Fruit fly (Drosophila melanogaster) whole organism, embryonic: ENCODE results near the gene CG33947.

Experiments
- B-H2 ChIP-seq: fragments of 200-800 bp; sonication (Bioruptor generic); optimal IDR thresholded peaks from 2 replicates; lab custom pipeline; 2018; ENCODE audit warnings: missing biosample characterization, mild to moderate bottlenecking, missing genetic modification characterization
- CG10209 ChIP-seq: fragments of 200-800 bp; sonication (Bioruptor generic); optimal IDR thresholded peaks from 3 replicates; lab custom pipeline; 2017; ENCODE audit warnings: missing biosample characterization, mild to moderate bottlenecking, missing genetic modification characterization, missing genetic modification reagents
- CG10431 ChIP-seq: fragments of 200-800 bp; sonication (Bioruptor generic); optimal IDR thresholded peaks from 3 replicates; lab custom pipeline; 2018; ENCODE audit warnings: missing biosample characterization, mild to moderate bottlenecking, missing genetic modification characterization
- CG10543 ChIP-seq: fragments of 200-800 bp; sonication (Bioruptor generic); optimal IDR thresholded peaks from 3 replicates; lab custom pipeline; 2017; ENCODE audit warnings: missing biosample characterization, mild to moderate bottlenecking, missing genetic modification characterization, moderate library complexity
- CG12071 ChIP-seq: fragments of 200-800 bp; sonication (Bioruptor generic); optimal IDR thresholded peaks from 3 replicates; lab custom pipeline; 2018; ENCODE audit warnings: missing biosample characterization, mild to moderate bottlenecking, missing genetic modification characterization
- CG1233 ChIP-seq: fragments of 200-800 bp; sonication (Bioruptor generic); optimal IDR thresholded peaks from 4 replicates; lab custom pipeline; 2018; ENCODE audit warnings: missing biosample characterization, mild to moderate bottlenecking, missing genetic modification characterization
- CG12769 ChIP-seq: fragments of 200-800 bp; sonication (Bioruptor generic); optimal IDR thresholded peaks from 2 replicates; lab custom pipeline; 2019; ENCODE audit warnings: missing biosample characterization, mild to moderate bottlenecking, missing genetic modification characterization, moderate library complexity
- CG13894 ChIP-seq: fragments of 200-800 bp; sonication (Bioruptor generic); optimal IDR thresholded peaks from 3 replicates; lab custom pipeline; 2018; ENCODE audit warnings: missing biosample characterization, mild to moderate bottlenecking, missing genetic modification characterization, moderate library complexity
- CG14014 ChIP-seq: fragments of 200-800 bp; sonication (Bioruptor generic); IDR thresholded peaks from 2 replicates; pipeline ENCODE4 v1.3.6; 2022; ENCODE audit warnings: missing biosample characterization, missing genetic modification characterization
- CG14050 ChIP-seq: fragments of 200-800 bp; sonication (Bioruptor generic); IDR thresholded peaks from 3 replicates; pipeline ENCODE4 v1.3.6; 2022; ENCODE audit warnings: missing biosample characterization, missing genetic modification characterization
- CG15514 ChIP-seq: fragments of 200-800 bp; sonication (Bioruptor generic); optimal IDR thresholded peaks from 3 replicates; lab custom pipeline; 2017; ENCODE audit warnings: missing biosample characterization, missing genetic modification characterization, mild to moderate bottlenecking, moderate library complexity, missing genetic modification reagents
- CG16813 ChIP-seq: fragments of 200-800 bp; sonication (Bioruptor generic); IDR thresholded peaks from 3 replicates; pipeline ENCODE4 v1.3.6; 2022; ENCODE audit warnings: missing biosample characterization, missing genetic modification characterization; ENCODE audit not compliant: partially characterized antibody
- CG17359 ChIP-seq: fragments of 200-800 bp; sonication (Bioruptor generic); optimal IDR thresholded peaks from 3 replicates; lab custom pipeline; 2018; ENCODE audit warnings: missing biosample characterization, mild to moderate bottlenecking, missing genetic modification characterization, moderate library complexity
- CG17568 ChIP-seq: fragments of 200-800 bp; sonication (Bioruptor generic); optimal IDR thresholded peaks from 2 replicates; lab custom pipeline; 2018; ENCODE audit warnings: missing biosample characterization, mild to moderate bottlenecking, missing genetic modification characterization, moderate library complexity
- CG31365 ChIP-seq: fragments of 200-800 bp; sonication (Bioruptor generic); optimal IDR thresholded peaks from 2 replicates; lab custom pipeline; 2018; ENCODE audit warnings: missing biosample characterization, mild to moderate bottlenecking, missing genetic modification characterization
- CG3163 ChIP-seq: fragments of 200-800 bp; sonication (Bioruptor generic); optimal IDR thresholded peaks from 3 replicates; lab custom pipeline; 2016; ENCODE audit warnings: missing biosample characterization, missing genetic modification characterization
- CG34376 ChIP-seq: fragments of 200-800 bp; sonication (Bioruptor generic); optimal IDR thresholded peaks from 2 replicates; lab custom pipeline; 2018; ENCODE audit warnings: missing biosample characterization, mild to moderate bottlenecking, missing genetic modification characterization
- CG6683 ChIP-seq: fragments of 200-800 bp; sonication (Bioruptor generic); optimal IDR thresholded peaks from 2 replicates; lab custom pipeline; 2017; ENCODE audit warnings: missing biosample characterization, mild to moderate bottlenecking, missing genetic modification characterization, missing genetic modification reagents
- CG6854 ChIP-seq: fragments of 200-800 bp; sonication (Bioruptor generic); optimal IDR thresholded peaks from 3 replicates; lab custom pipeline; 2017; ENCODE audit warnings: missing biosample characterization, mild to moderate bottlenecking, missing genetic modification characterization
- CG7839 ChIP-seq: fragments of 200-800 bp; sonication (Bioruptor generic); optimal IDR thresholded peaks from 3 replicates; lab custom pipeline; 2018; ENCODE audit warnings: missing biosample characterization, mild to moderate bottlenecking, missing genetic modification characterization, moderate library complexity
- CG7987 ChIP-seq: fragments of 200-800 bp; sonication (Bioruptor generic); optimal IDR thresholded peaks from 2 replicates; lab custom pipeline; 2018; ENCODE audit warnings: missing biosample characterization, mild to moderate bottlenecking, missing genetic modification characterization, moderate library complexity
- CG8290 ChIP-seq, 3 experiments: fragments of 200-800 bp; sonication (Bioruptor generic); optimal IDR thresholded peaks; 2 replicates each; lab custom pipeline; 2016 to 2019; ENCODE audit warnings: missing biosample characterization in 3 of 3, missing genetic modification characterization in 3 of 3, mild to moderate bottlenecking in 2 of 3, moderate library complexity in 1 of 3
- CG9437 ChIP-seq: fragments of 200-800 bp; sonication (Bioruptor generic); optimal IDR thresholded peaks from 2 replicates; lab custom pipeline; 2018; ENCODE audit warnings: missing biosample characterization, mild to moderate bottlenecking, missing genetic modification characterization
- Ets97D ChIP-seq: fragments of 200-800 bp; sonication (Bioruptor generic); optimal IDR thresholded peaks from 3 replicates; lab custom pipeline; 2016; ENCODE audit warnings: missing biosample characterization, missing genetic modification characterization
- HHEX ChIP-seq: fragments of 200-800 bp; sonication (Bioruptor generic); optimal IDR thresholded peaks from 3 replicates; lab custom pipeline; 2017; ENCODE audit warnings: missing biosample characterization, mild to moderate bottlenecking, missing genetic modification characterization, missing genetic modification reagents
- HmgZ ChIP-seq: fragments of 200-800 bp; sonication (Bioruptor generic); optimal IDR thresholded peaks from 2 replicates; lab custom pipeline; 2018; ENCODE audit warnings: missing biosample characterization, mild to moderate bottlenecking, missing genetic modification characterization
- Jarid2 ChIP-seq: fragments of 200-800 bp; sonication (Bioruptor generic); optimal IDR thresholded peaks from 3 replicates; lab custom pipeline; 2017; ENCODE audit warnings: mild to moderate bottlenecking, missing biosample characterization, missing genetic modification reagents, missing genetic modification characterization
- MTF-1 ChIP-seq: fragments of 200-800 bp; sonication (Bioruptor generic); optimal IDR thresholded peaks from 2 replicates; lab custom pipeline; 2018; ENCODE audit warnings: missing biosample characterization, mild to moderate bottlenecking, missing genetic modification characterization, borderline replicate concordance
- Med ChIP-seq: fragments of 200-800 bp; sonication (Bioruptor generic); peaks from one replicate; lab custom pipeline; 2016; ENCODE audit warnings: missing biosample characterization, missing genetic modification characterization, mild to moderate bottlenecking, inconsistent platforms, moderate library complexity
- PHDP ChIP-seq: fragments of 200-800 bp; sonication (Bioruptor generic); optimal IDR thresholded peaks from 3 replicates; lab custom pipeline; 2018; ENCODE audit warnings: missing biosample characterization, mild to moderate bottlenecking, missing genetic modification characterization, moderate library complexity
- Rfx ChIP-seq: fragments of 200-800 bp; sonication (Bioruptor generic); IDR thresholded peaks from 2 replicates; pipeline ENCODE4 v1.3.6; 2022; ENCODE audit warnings: missing biosample characterization, missing genetic modification characterization
- Sry-β ChIP-seq: fragments of 200-800 bp; sonication (Bioruptor generic); optimal IDR thresholded peaks from 2 replicates; lab custom pipeline; 2018; ENCODE audit warnings: missing biosample characterization, mild to moderate bottlenecking, missing genetic modification characterization, moderate library complexity
- al ChIP-seq: fragments of 200-800 bp; sonication (Bioruptor generic); IDR thresholded peaks from 2 replicates; pipeline ENCODE4 v1.3.6; 2022; ENCODE audit warnings: missing biosample characterization, missing genetic modification characterization
- aop ChIP-seq: fragments of 200-800 bp; sonication (Bioruptor generic); IDR thresholded peaks from 2 replicates; pipeline ENCODE4 v1.3.6; 2022; ENCODE audit warnings: missing biosample characterization, missing genetic modification characterization
- caup ChIP-seq: fragments of 200-800 bp; sonication (Bioruptor generic); optimal IDR thresholded peaks from 3 replicates; lab custom pipeline; 2017; ENCODE audit warnings: missing biosample characterization, mild to moderate bottlenecking, missing genetic modification characterization, moderate library complexity; ENCODE audit not compliant: severe bottlenecking
- dmrt99B ChIP-seq: fragments of 200-800 bp; sonication (Bioruptor generic); optimal IDR thresholded peaks from 2 replicates; lab custom pipeline; 2018; ENCODE audit warnings: missing biosample characterization, mild to moderate bottlenecking, missing genetic modification characterization, moderate library complexity
- dpn ChIP-seq, 2 experiments: fragments of 200-800 bp; sonication (Bioruptor generic); optimal IDR thresholded peaks; 3 replicates each; lab custom pipeline; 2016; ENCODE audit warnings: missing biosample characterization in 2 of 2, missing genetic modification characterization in 2 of 2
- eyg ChIP-seq: fragments of 200-800 bp; sonication (Bioruptor generic); optimal IDR thresholded peaks from 3 replicates; lab custom pipeline; 2016; ENCODE audit warnings: missing biosample characterization, missing genetic modification characterization
- fd3F ChIP-seq: fragments of 200-800 bp; sonication (Bioruptor generic); optimal IDR thresholded peaks from 2 replicates; lab custom pipeline; 2018; ENCODE audit warnings: missing biosample characterization, mild to moderate bottlenecking, missing genetic modification characterization, moderate library complexity
- grau ChIP-seq: fragments of 200-800 bp; optimal IDR thresholded peaks from 3 replicates; lab custom pipeline; 2019; ENCODE audit warnings: missing biosample characterization, mild to moderate bottlenecking, missing genetic modification characterization, moderate library complexity
- lab ChIP-seq: fragments of 200-800 bp; sonication (Bioruptor generic); optimal IDR thresholded peaks from 3 replicates; lab custom pipeline; 2017; ENCODE audit warnings: missing biosample characterization, missing genetic modification characterization, mild to moderate bottlenecking, moderate library complexity, missing genetic modification reagents
- luna ChIP-seq: fragments of 200-800 bp; sonication (Bioruptor generic); optimal IDR thresholded peaks from 2 replicates; lab custom pipeline; 2016; ENCODE audit warnings: missing biosample characterization, missing genetic modification characterization
- rib ChIP-seq: fragments of 200-800 bp; sonication (Bioruptor generic); IDR thresholded peaks from 2 replicates; pipeline ENCODE4 v1.3.6; 2022; ENCODE audit warnings: missing biosample characterization, missing genetic modification characterization
- scrt ChIP-seq: fragments of 200-800 bp; sonication (Bioruptor generic); optimal IDR thresholded peaks from 2 replicates; lab custom pipeline; 2018; ENCODE audit warnings: missing biosample characterization, mild to moderate bottlenecking, missing genetic modification characterization, moderate library complexity
- sob ChIP-seq: fragments of 200-800 bp; sonication (Bioruptor generic); IDR thresholded peaks from 2 replicates; pipeline ENCODE4 v1.3.6; 2022; ENCODE audit warnings: missing biosample characterization, missing genetic modification characterization
- sug ChIP-seq: fragments of 200-800 bp; optimal IDR thresholded peaks from 2 replicates; lab custom pipeline; 2019; ENCODE audit warnings: missing biosample characterization, mild to moderate bottlenecking, missing genetic modification characterization, moderate library complexity
- unpg ChIP-seq: fragments of 200-800 bp; sonication (Bioruptor generic); optimal IDR thresholded peaks from 3 replicates; lab custom pipeline; 2018; ENCODE audit warnings: missing biosample characterization, mild to moderate bottlenecking, missing genetic modification characterization, moderate library complexity
- wek ChIP-seq: fragments of 200-800 bp; sonication (Bioruptor generic); optimal IDR thresholded peaks from 3 replicates; lab custom pipeline; 2018; ENCODE audit warnings: missing biosample characterization, mild to moderate bottlenecking, missing genetic modification characterization, moderate library complexity

The CG33947 gene

DNA sequence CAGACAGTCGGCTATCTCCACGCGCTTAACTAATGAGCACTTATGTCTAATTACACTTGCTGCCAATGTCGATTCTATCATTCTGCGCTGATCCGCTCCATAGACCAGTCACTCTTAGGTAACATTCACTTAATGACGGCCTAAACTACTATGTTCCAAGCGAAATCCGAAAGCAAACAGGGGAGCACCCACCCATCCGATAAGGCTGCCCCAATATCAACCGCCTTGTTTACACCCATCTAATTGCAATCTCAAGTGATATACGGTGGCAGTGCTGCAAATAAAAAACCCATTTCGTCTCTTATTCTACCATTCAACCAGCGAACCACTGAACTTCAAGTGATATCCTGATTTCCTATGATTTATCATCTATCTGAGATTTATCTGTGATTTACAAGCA, 46.9 kb upstream of the CG33947 start (continued):
- TF ChIP-seq eyg (GFP tag; lab: Kevin White, UChicago) (peak; percentile 4), CG1233 (peak; percentile 6), CG9437 (GFP tag; lab: Kevin White, UChicago) (no peak), CG6854 (GFP tag; lab: Kevin White, UChicago) (peak; percentile 36), sob (GFP tag; lab: Robert Waterston, UW) (peak; percentile 45; the same call in 1 of the 2 replicates), CG7839 (peak; percentile 6), scrt (GFP tag; lab: Kevin White, UChicago) (peak; percentile 42), Rfx (peak; percentile 31; the same call in 1 of the 2 replicates), CG31365 (tag; lab: Kevin White, UChicago) (peak; percentile 51), PHDP (tag; lab: Kevin White, UChicago) (peak; percentile 12), CG16813 (GFP tag; lab: Robert Waterston, UW) (no peak), dmrt99B (tag; lab: Kevin White, UChicago) (peak; percentile 5), B-H2 (peak; percentile 6), CG17359 (tag; lab: Kevin White, UChicago) (peak; percentile 24), CG13894 (tag; lab: Kevin White, UChicago) (peak; percentile 54), Jarid2 (peak; percentile 21), CG6683 (peak; percentile 27), luna (GFP tag; lab: Kevin White, UChicago) (peak; percentile 3), caup (GFP tag; lab: Kevin White, UChicago) (peak; percentile 70), fd3F (GFP tag; lab: Kevin White, UChicago) (peak; percentile 18), lab (GFP tag; lab: Kevin White, UChicago) (peak; percentile 87), CG34376 (peak; percentile 66), sug (tag; lab: Kevin White, UChicago) (peak; percentile 60), CG7987 (GFP tag; lab: Kevin White, UChicago) (peak; percentile 75), CG14050 (GFP tag; lab: Robert Waterston, UW) (no peak), CG12071 (GFP tag; lab: Kevin White, UChicago) (peak; percentile 81), wek (GFP tag; lab: Kevin White, UChicago) (peak; percentile 37), CG10431 (GFP tag; lab: Kevin White, UChicago) (no peak), Sry-β (GFP tag; lab: Kevin White, UChicago) (no peak), unpg (GFP tag; lab: Kevin White, UChicago) (no peak), CG10209 (GFP tag; lab: Kevin White, UChicago) (peak; percentile 29), rib (GFP tag; lab: Robert Waterston, UW) (peak; percentile 51; the same call in 1 of the 2 replicates), CG8290 (GFP tag; optimal IDR thresholded peaks at IDR 0.05; lab: Kevin White, UChicago) (no peak), CG8290 (tag; optimal IDR thresholded peaks at IDR 0.05; lab: Kevin White, UChicago) (peak in 1 of 2 experiments; percentile 76), CG17568 (GFP tag; lab: Kevin White, UChicago) (peak; percentile 27), Med (GFP tag; lab: Kevin White, UChicago) (peak; percentile 42), HmgZ (tag; lab: Kevin White, UChicago) (peak; percentile 11), al (GFP tag; lab: Robert Waterston, UW) (no peak), grau (tag; lab: Kevin White, UChicago) (peak; percentile 5), CG15514 (GFP tag; lab: Kevin White, UChicago) (peak; percentile 72), CG14014 (GFP tag; lab: Robert Waterston, UW) (peak; percentile 13; the same call in 1 of the 2 replicates), CG10543 (GFP tag; lab: Kevin White, UChicago) (peak; percentile 78), Ets97D (GFP tag; lab: Kevin White, UChicago) (no peak), aop (GFP tag; lab: Robert Waterston, UW) (0 out of 2 replicates have a peak, but pooled peaks have one; percentile 8), dpn (GFP tag; optimal IDR thresholded peaks at IDR 0.05; lab: Kevin White, UChicago) (peak in 1 of 2 experiments; percentile 16), MTF-1 (GFP tag; lab: Kevin White, UChicago) (peak; percentile 43), CG12769 (peak; percentile 54), CG3163 (GFP tag; lab: Kevin White, UChicago) (no peak), HHEX (GFP tag; lab: Kevin White, UChicago) (peak; percentile 70)
